Fruit fly (Drosophila melanogaster) whole organism, prepupa: ENCODE measurements around the gene MsrA.

Source experiments
- CG34406 ChIP-seq: fragments of 200-800 bp; sonication (Bioruptor generic); optimal IDR thresholded peaks from 3 replicates; lab custom pipeline; 2016; ENCODE audit warnings: missing biosample characterization, missing genetic modification characterization
- CG6163 ChIP-seq: fragments of 200-800 bp; sonication (Bioruptor generic); IDR thresholded peaks from 3 replicates; pipeline ENCODE4 v1.3.6; 2022; ENCODE audit warnings: missing biosample characterization, missing genetic modification characterization
- CG6792 ChIP-seq: fragments of 200-800 bp; sonication (Bioruptor generic); optimal IDR thresholded peaks from 3 replicates; lab custom pipeline; 2016; ENCODE audit warnings: missing biosample characterization, missing genetic modification characterization
- Eip78C ChIP-seq: fragments of 200-800 bp; sonication (Bioruptor generic); peaks from one replicate; lab custom pipeline; 2016; ENCODE audit warnings: missing biosample characterization, missing genetic modification characterization
- Gug ChIP-seq: fragments of 200-800 bp; sonication (Bioruptor generic); IDR thresholded peaks from 2 replicates; pipeline ENCODE4 v1.3.6; 2022; ENCODE audit warnings: missing biosample characterization, missing genetic modification characterization
- OdsH ChIP-seq: fragments of 200-800 bp; sonication (Bioruptor generic); optimal IDR thresholded peaks from 3 replicates; lab custom pipeline; 2016; ENCODE audit warnings: missing biosample characterization, missing genetic modification characterization
- Sox102F ChIP-seq: fragments of 200-800 bp; sonication (Bioruptor generic); optimal IDR thresholded peaks from 2 replicates; lab custom pipeline; 2016; ENCODE audit warnings: missing biosample characterization, mild to moderate bottlenecking, missing genetic modification characterization
- dsx ChIP-seq: fragments of 200-800 bp; optimal IDR thresholded peaks from 3 replicates; lab custom pipeline; 2019; ENCODE audit warnings: missing biosample characterization, mild to moderate bottlenecking, missing genetic modification characterization, moderate library complexity; ENCODE audit not compliant: poor library complexity, severe bottlenecking
- eg ChIP-seq: fragments of 200-800 bp; sonication (Bioruptor generic); IDR thresholded peaks from 3 replicates; pipeline ENCODE4 v1.3.6; 2022; ENCODE audit warnings: missing biosample characterization, missing genetic modification characterization
- fd59A ChIP-seq: fragments of 200-800 bp; sonication (Bioruptor generic); optimal IDR thresholded peaks from 2 replicates; lab custom pipeline; 2017; ENCODE audit warnings: missing biosample characterization, mild to moderate bottlenecking, missing genetic modification characterization, missing genetic modification reagents
- fd85E ChIP-seq: fragments of 200-800 bp; sonication (Bioruptor generic); optimal IDR thresholded peaks from 3 replicates; lab custom pipeline; 2016; ENCODE audit warnings: missing biosample characterization, missing genetic modification characterization
- lz ChIP-seq: fragments of 200-800 bp; sonication (Bioruptor generic); optimal IDR thresholded peaks from 3 replicates; lab custom pipeline; 2016; ENCODE audit warnings: missing biosample characterization, missing genetic modification characterization
- net ChIP-seq: fragments of 200-800 bp; sonication (Bioruptor generic); optimal IDR thresholded peaks from 3 replicates; lab custom pipeline; 2016; ENCODE audit warnings: missing biosample characterization, missing genetic modification characterization
- svp ChIP-seq: fragments of 200-800 bp; sonication (Bioruptor generic); peaks from one replicate; lab custom pipeline; 2016; ENCODE audit warnings: missing biosample characterization, missing genetic modification characterization

DNA sequence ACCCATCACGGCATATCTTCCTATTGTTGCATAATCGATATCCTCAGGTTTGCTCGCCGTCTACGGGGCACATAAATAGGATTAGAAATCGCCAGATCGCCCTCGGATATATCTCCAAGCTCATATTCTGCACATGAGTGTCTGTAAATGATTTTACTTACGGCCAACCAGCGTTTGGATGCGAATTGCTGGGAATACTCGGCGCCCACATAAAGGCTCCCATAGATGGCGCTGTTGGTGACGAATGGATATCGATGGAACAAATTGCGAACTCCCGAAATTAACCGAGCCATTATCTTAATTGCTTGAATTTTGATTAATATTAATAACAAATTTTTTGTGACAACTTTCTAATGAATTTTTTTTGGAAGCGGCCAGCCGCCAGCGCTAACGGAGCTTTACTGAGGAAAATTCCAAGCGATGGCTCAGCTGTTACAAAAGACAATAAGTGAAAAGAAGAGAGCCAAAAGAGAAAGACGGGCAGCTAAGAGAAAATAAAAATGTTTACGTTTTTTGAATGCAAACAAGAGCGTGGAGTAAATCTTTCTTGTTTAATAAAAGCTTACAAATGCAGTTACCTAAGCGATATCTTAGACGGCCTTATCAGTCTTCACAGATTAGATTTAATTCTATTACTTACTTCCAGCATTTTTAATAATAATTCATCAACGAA, 16.1 kb upstream of the MsrA start:
- no peak for TF ChIP-seq OdsH
- no peak for TF ChIP-seq lz (GFP tag; lab: Kevin White, UChicago)
- no peak for TF ChIP-seq Sox102F
- no peak for TF ChIP-seq CG6792
- TF ChIP-seq eg (GFP tag; lab: Robert Waterston, UW): no peak
- no peak for TF ChIP-seq fd59A (GFP tag; lab: Kevin White, UChicago)
- no peak for TF ChIP-seq svp (GFP tag; lab: Kevin White, UChicago)
- no peak for TF ChIP-seq CG34406 (GFP tag; lab: Kevin White, UChicago)
- TF ChIP-seq net (GFP tag; lab: Kevin White, UChicago): no peak
- no peak for TF ChIP-seq Gug
- peak; percentile 25 for TF ChIP-seq Eip78C (GFP tag; lab: Kevin White, UChicago)
- TF ChIP-seq CG6163 (GFP tag; lab: Robert Waterston, UW): no peak
- no peak for TF ChIP-seq fd85E (GFP tag; lab: Kevin White, UChicago)
- no peak for TF ChIP-seq dsx (GFP tag; lab: Kevin White, UChicago)
